Fruit fly (Drosophila melanogaster) whole organism: ENCODE measurements around the gene spel1.

Experiments
- CG8478 ChIP-seq: fragments of >200 bp; optimal IDR thresholded peaks from 2 replicates; lab custom pipeline; 2018; ENCODE audit warnings: inconsistent platforms
- Dll ChIP-seq: fragments of >200 bp; optimal IDR thresholded peaks from 2 replicates; lab custom pipeline; 2017
- EcR ChIP-seq, 2 experiments: fragments of >200 bp; optimal IDR thresholded peaks; 2 replicates each; lab custom pipeline; 2017; ENCODE audit warnings: missing biosample characterization in 2 of 2, missing genetic modification characterization in 2 of 2, missing genetic modification reagents in 2 of 2
- pan ChIP-seq: fragments of >200 bp; optimal IDR thresholded peaks from 2 replicates; lab custom pipeline; 2017
- psq ChIP-seq: fragments of >200 bp; optimal IDR thresholded peaks from 2 replicates; lab custom pipeline; 2017
- usp ChIP-seq: fragments of >200 bp; optimal IDR thresholded peaks from 2 replicates; lab custom pipeline; 2017; ENCODE audit warnings: missing biosample characterization, missing genetic modification characterization, mixed read lengths

The spel1 gene

DNA sequence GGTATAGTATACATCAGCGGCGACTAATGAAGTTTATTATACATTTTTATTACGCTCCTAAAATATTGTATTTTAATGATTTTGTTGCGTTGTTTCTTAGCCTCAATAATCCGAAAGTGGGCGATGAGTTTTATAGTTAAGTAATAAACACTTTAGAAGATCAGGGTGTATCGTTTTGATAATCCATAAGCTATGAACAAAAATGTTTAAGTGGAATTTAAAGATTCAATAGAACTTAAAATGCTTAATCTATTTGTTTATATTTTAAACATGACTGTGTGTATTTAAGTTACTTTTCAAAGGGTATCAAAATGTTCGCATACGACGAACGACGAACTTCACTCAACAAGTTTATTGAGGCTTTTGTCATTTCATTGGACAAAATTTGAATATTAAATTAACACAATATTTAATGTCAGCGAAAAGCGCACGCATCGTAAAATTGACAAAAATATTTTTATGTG lies 10.4 kb downstream of the spel1 start:
- no peak for TF ChIP-seq Dll (lab: Kevin White, UChicago)
- TF ChIP-seq pan, result no peak
- no peak for TF ChIP-seq EcR (GFP tag; optimal IDR thresholded peaks at IDR 0.05; lab: Kevin White, UChicago)
- TF ChIP-seq usp (GFP tag; lab: Kevin White, UChicago), result no peak

DNA sequence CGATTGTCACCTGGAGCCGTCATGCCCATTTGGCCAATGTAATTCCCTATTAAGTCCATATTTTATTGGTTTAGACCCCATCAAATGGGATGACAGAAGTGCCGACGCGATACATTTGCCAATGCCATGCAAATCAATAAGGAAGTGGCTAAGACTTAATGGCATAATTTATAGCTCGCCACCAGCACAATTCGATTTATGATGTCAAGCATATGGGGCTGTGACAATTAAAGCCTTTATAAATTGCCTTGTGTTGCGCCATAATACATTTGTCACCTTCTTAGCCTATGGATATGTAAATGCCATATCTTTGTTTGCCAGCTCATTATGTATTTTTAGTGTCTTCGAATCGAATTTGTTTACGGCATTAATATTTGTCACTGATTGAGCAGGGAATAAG lies 11.4 kb downstream of the spel1 start:
- TF ChIP-seq EcR (GFP tag; optimal IDR thresholded peaks at IDR 0.05; lab: Kevin White, UChicago) (no peak), CG8478 (lab: Kevin White, UChicago) (no peak), pan (no peak), Dll (lab: Kevin White, UChicago) (no peak), psq (lab: Kevin White, UChicago) (no peak), usp (GFP tag; lab: Kevin White, UChicago) (no peak)

DNA sequence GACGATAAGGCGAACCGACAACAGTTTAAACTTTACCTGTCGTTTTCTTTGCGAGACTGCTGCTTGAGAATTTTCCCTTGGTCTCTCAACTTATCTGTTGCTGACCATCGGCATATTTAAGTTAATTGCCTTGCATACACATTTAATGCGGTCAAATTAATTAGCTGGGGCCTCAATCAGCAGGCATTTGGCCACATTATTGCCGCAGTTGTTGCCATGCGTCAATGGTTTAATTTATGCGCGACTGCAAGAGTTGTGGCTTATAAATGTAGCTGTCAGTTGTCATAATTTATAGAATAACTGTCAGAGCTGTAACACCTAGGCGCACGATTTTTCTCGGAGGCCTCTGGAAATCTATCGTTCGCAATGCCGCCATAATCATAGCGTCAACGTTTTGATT lies 12.2 kb downstream of the spel1 start:
- no peak for TF ChIP-seq Dll (lab: Kevin White, UChicago)
- TF ChIP-seq pan, result no peak
- no peak for TF ChIP-seq psq (lab: Kevin White, UChicago)
- TF ChIP-seq EcR (GFP tag; optimal IDR thresholded peaks at IDR 0.05; lab: Kevin White, UChicago), result no peak
- no peak for TF ChIP-seq CG8478 (lab: Kevin White, UChicago)
- TF ChIP-seq usp (GFP tag; lab: Kevin White, UChicago), result no peak

DNA sequence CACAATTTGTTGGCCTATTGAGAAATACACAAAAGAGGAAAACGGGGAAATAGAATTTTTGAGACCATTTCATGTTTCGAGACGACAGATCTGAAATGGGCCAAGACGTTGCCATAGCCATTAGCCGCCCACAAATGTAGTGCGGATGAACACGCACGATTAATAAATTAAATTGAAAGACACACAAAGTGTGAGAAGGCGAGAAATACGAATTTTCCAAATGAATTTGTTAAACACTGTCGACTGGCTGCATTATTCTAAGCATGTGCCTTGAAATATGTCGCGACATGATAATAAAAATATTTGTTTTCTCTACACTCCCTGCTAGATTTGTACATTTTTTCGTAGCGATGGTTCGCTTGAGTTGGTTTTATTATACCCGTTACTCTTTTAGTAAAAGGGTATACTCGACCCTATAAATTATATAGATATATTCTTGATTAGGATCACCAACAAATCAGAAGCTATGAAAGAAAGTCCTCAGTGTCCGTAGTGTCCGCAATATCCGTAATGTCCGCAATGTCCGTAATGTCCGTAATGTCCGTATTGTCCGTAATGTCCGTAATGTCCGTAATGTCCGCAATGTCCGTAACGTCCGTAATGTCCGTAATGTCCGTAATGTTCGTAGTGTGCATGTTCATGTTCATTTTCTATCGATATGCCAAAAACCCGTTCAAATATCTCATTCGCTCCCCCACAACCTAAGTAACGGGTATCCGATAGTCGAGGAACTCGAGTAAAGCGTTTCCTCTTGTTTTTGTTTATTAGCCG lies 14.8 kb downstream of the spel1 start:
- TF ChIP-seq pan (no peak), psq (lab: Kevin White, UChicago) (no peak), usp (GFP tag; lab: Kevin White, UChicago) (no peak), EcR (GFP tag; optimal IDR thresholded peaks at IDR 0.05; lab: Kevin White, UChicago) (no peak), CG8478 (lab: Kevin White, UChicago) (no peak), Dll (lab: Kevin White, UChicago) (no peak)

DNA sequence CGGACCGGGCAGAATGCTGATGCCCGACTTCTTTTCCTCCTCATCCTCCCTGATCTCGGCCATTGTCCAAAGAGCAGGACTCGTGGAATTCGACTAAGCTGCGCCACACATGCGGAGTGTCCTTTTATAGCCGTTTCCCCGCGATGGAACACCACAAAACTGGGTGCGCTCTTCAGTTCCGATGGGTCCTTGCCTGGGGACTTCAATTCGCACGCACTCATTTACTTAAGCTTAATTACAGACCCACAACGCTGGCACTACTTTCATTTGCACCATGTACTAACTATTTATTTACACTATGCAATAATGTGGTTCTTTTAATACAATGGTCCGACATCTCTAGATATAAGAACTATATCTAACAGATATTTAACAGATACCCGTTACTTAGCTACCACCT lies 19.2 kb downstream of the spel1 start, which contains the start of gene ppk:
ppk (minus strand) TSS at position 101 of the 400 bp plus-strand sequence.
- TF ChIP-seq usp (GFP tag; lab: Kevin White, UChicago) (no peak), CG8478 (lab: Kevin White, UChicago) (no peak), pan (no peak), Dll (lab: Kevin White, UChicago) (no peak), psq (lab: Kevin White, UChicago) (no peak), EcR (GFP tag; optimal IDR thresholded peaks at IDR 0.05; lab: Kevin White, UChicago) (no peak)

DNA sequence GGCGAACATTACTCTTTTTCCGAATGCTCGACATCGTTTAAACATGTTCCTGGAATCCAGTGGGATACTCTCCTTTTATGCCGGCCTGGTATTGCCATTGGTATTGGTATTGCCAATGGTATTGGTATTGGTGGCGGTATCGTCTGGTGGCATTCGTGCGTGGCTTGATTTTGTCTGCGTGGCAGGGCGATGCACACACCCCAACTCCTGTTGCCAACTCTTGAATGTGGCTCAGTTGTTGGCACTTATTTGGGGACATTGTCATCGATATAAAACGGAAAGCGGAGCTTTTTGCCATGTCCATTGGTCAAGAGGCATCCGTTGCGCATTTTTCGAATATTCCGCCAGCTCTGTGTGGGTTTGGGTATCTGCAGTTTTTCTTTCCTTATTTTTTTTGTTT lies 20.0 kb downstream of the spel1 start:
- TF ChIP-seq psq (lab: Kevin White, UChicago) (no peak), pan (no peak), CG8478 (lab: Kevin White, UChicago) (no peak), usp (GFP tag; lab: Kevin White, UChicago) (no peak), Dll (lab: Kevin White, UChicago) (no peak), EcR (GFP tag; optimal IDR thresholded peaks at IDR 0.05; lab: Kevin White, UChicago) (no peak)

DNA sequence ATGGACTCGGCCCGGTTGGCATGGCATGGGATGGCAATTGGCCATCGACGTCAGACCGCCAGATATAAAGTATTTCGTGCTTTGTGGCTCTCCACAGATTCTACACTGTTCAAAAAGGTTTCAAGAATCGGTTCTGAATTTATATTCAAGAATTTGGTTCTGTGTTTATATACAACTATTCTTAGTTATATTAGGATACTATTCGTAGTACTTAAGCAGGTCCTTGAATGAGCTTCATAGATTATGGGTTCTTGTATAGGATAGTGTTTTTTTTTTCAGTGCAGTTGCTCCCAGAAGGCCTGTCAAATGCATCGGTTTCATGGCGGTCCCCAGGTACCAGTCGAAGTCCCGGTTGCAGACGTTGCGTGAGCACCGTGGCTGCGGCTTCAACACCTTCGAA lies 24.7 kb downstream of the spel1 start:
- TF ChIP-seq usp (GFP tag; lab: Kevin White, UChicago) (no peak), EcR (GFP tag; optimal IDR thresholded peaks at IDR 0.05; lab: Kevin White, UChicago) (no peak), CG8478 (lab: Kevin White, UChicago) (no peak), pan (no peak), Dll (lab: Kevin White, UChicago) (no peak), psq (lab: Kevin White, UChicago) (no peak)

DNA sequence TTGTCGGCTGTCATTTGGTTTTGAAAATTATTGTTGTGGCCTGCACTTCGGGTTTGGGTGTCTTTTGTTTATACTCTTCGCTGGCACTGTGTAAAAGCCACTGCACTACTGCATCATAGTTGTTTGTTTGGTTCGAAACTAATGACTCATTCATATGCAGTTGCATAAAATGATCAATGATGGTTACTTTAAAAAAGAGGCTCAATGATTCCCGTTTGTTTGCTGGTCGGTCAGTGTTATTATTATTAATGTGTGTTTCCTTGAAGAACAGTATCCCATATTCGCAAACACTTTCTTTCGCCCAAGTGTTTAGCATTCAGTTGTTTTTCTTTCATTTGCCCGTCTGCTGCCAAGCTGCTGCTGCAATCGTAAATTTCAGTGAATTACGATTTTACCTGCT lies 26.6 kb downstream of the spel1 start:
- no peak for TF ChIP-seq psq (lab: Kevin White, UChicago)
- no peak for TF ChIP-seq pan
- no peak for TF ChIP-seq EcR (GFP tag; optimal IDR thresholded peaks at IDR 0.05; lab: Kevin White, UChicago)
- TF ChIP-seq CG8478 (lab: Kevin White, UChicago), result no peak
- TF ChIP-seq Dll (lab: Kevin White, UChicago), result no peak
- TF ChIP-seq usp (GFP tag; lab: Kevin White, UChicago), result no peak

DNA sequence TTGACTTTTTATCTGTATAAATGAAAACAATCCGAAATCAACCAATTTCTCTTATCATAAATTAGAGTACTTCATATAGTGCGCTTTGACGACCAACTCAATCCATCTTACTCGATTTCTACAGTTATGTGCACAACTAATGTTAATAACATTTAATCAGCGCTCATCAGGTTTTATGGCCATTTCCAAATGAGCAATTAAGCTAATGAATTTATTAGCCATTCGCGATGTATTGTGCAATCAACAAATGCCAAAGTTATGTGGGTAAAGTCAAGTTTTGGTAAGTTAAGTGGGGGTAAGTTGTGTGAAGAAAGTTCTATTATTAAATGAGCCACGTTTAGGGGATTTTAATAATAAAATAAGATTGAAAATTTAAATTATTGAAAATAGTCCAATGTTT lies 31.7 kb downstream of the spel1 start:
- TF ChIP-seq CG8478 (lab: Kevin White, UChicago) (no peak), Dll (lab: Kevin White, UChicago) (no peak)

DNA sequence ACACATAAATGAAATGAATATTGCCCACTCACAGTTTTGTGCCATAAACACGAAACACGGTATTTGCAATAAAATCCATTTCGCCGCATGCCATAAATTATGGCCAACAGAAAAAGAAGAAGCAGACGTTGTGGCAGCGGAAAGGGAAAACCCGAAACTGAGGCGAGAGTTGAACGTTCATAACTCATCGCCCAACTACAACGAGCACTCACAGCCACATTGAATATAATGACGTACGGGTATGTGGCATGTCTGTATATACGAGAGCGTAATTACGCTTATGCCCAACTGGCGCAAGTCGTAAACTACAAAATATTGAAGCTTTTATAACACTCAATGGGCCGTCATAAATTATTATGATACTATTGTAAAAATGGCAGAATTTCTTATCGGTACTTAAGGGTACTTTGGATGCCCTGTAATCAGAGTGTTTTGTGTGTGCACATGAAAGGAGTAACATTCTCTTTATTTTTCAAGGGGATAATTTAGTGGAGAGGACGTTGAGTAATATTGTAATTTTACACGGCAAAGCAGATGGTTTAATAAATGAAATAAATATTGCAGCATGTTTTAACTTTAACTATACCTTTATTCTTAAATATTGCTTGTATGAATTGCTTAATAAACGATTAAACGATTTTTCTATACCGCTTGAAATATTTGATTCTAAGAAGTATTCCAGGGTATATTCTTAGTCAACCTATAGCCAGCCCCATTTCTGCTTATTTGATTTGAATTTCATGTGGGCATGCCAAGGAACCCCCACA lies 32.6 kb downstream of the spel1 start:
- TF ChIP-seq CG8478 (lab: Kevin White, UChicago) (no peak), Dll (lab: Kevin White, UChicago) (no peak), EcR (GFP tag; optimal IDR thresholded peaks at IDR 0.05; lab: Kevin White, UChicago) (no peak), pan (no peak), usp (GFP tag; lab: Kevin White, UChicago) (no peak), psq (lab: Kevin White, UChicago) (no peak)

DNA sequence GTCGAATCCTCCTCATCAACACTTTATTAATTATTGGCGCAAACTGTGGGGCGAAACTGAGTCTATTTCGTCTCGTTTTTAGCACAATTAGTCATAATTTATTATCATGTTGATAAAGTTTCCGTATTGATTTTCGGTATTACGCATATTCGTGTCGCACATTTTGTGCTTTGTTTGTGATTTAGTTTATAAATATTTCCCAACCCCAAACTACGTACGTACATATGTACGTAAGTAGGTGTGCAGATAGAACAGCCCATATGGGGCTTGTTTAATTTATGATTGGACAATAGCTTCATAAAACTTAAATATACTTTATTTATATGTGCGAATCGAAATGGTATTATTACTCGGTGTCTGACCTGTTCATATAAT lies 33.2 kb downstream of the spel1 start:
- TF ChIP-seq pan (no peak), CG8478 (lab: Kevin White, UChicago) (no peak), EcR (GFP tag; optimal IDR thresholded peaks at IDR 0.05; lab: Kevin White, UChicago) (no peak), psq (lab: Kevin White, UChicago) (no peak), usp (GFP tag; lab: Kevin White, UChicago) (no peak), Dll (lab: Kevin White, UChicago) (no peak)
